Fruit fly (Drosophila melanogaster) S2 (cell line): Measurements from ENCODE around the gene gogo.

Source experiments
- CG8478 ChIP-seq: fragments of >200 bp; optimal IDR thresholded peaks from 2 replicates; lab custom pipeline; 2018
- CTCF ChIP-seq, 2 experiments: fragments of >200 bp; optimal IDR thresholded peaks; 2 replicates each; lab custom pipeline; 2018

DNA sequence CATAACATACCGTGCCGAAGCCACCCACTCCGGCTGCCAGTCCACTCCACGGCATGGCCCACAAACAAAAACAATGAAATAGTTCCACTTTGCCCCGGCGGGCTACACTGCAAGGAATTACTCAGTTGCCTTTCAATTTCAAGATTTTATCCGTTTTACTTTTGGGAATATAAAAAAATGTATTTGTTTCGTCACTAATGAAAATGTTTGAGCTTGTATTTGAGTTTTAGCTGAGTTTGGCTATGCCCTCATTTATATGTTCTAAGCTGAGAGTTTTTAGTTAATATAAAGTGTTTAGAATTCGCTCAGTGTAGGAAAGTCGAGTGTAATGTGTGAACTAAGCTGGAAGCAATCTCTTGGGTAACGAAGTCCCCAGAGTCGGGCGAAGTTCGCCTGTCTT is 18.3 kb downstream of the gogo start:
- TF ChIP-seq CTCF (optimal IDR thresholded peaks at IDR 0.05; lab: Kevin White, UChicago) (no peak), CG8478 (lab: Kevin White, UChicago) (no peak)
